Worm (Caenorhabditis elegans) whole organism, mixed stage, embryonic: Measurements from ENCODE around the gene srv-2.

Source experiments
- M03D4.4 ChIP-seq: sonication (generic microtip); optimal IDR thresholded peaks from 2 replicates; lab custom pipeline; 2017; ENCODE audit warnings: mild to moderate bottlenecking, missing genetic modification characterization, missing compliant biosample characterization
- bed-3 ChIP-seq: fragments of 200-800 bp; sonication (Bioruptor generic); optimal IDR thresholded peaks from 3 replicates; lab custom pipeline; 2018; ENCODE audit warnings: mild to moderate bottlenecking, missing genetic modification characterization, moderate library complexity, missing compliant biosample characterization
- blmp-1 ChIP-seq: fragments of 150-350 bp; optimal IDR thresholded peaks from 2 replicates; lab custom pipeline; 2014; ENCODE audit warnings: missing biosample characterization, missing genetic modification characterization
- ceh-39 ChIP-seq: fragments of 150-350 bp; optimal IDR thresholded peaks from 2 replicates; lab custom pipeline; 2014; ENCODE audit warnings: missing biosample characterization, missing genetic modification characterization
- ceh-43 ChIP-seq: fragments of 200-800 bp; sonication (Bioruptor generic); optimal IDR thresholded peaks from 2 replicates; lab custom pipeline; 2018; ENCODE audit warnings: mild to moderate bottlenecking, missing genetic modification characterization, moderate library complexity, missing compliant biosample characterization
- ceh-83 ChIP-seq: fragments of 200-800 bp; sonication (Bioruptor generic); optimal IDR thresholded peaks from 2 replicates; lab custom pipeline; 2018; ENCODE audit warnings: mild to moderate bottlenecking, missing genetic modification characterization, missing compliant biosample characterization
- ces-1 ChIP-seq: fragments of 150-350 bp; optimal IDR thresholded peaks from 2 replicates; lab custom pipeline; 2014; ENCODE audit warnings: missing biosample characterization, missing genetic modification reagents, missing genetic modification characterization
- cnd-1 ChIP-seq: fragments of 200-800 bp; sonication (Bioruptor generic); optimal IDR thresholded peaks from 2 replicates; lab custom pipeline; 2018; ENCODE audit warnings: mild to moderate bottlenecking, missing genetic modification characterization, missing compliant biosample characterization
- drap-1 ChIP-seq: fragments of 200-800 bp; sonication (Bioruptor generic); optimal IDR thresholded peaks from 3 replicates; lab custom pipeline; 2018; ENCODE audit warnings: mild to moderate bottlenecking, missing genetic modification characterization, missing compliant biosample characterization
- elt-1 ChIP-seq: sonication (generic microtip); optimal IDR thresholded peaks from 2 replicates; lab custom pipeline; 2017; ENCODE audit warnings: missing genetic modification characterization, mild to moderate bottlenecking, missing compliant biosample characterization, antibody characterized with exemption, moderate library complexity, borderline replicate concordance; ENCODE audit not compliant: insufficient read depth
- elt-3 ChIP-seq: fragments of 150-350 bp; optimal IDR thresholded peaks from 2 replicates; lab custom pipeline; 2014; ENCODE audit warnings: missing biosample characterization, missing genetic modification characterization
- flh-1 ChIP-seq: fragments of 200-800 bp; sonication (Bioruptor generic); optimal IDR thresholded peaks from 2 replicates; lab custom pipeline; 2018; ENCODE audit warnings: mild to moderate bottlenecking, missing genetic modification characterization, moderate library complexity, missing compliant biosample characterization
- ham-2 ChIP-seq: fragments of 200-800 bp; sonication (Bioruptor generic); optimal IDR thresholded peaks from 2 replicates; lab custom pipeline; 2018; ENCODE audit warnings: mild to moderate bottlenecking, missing genetic modification characterization, missing compliant biosample characterization
- hlh-1 ChIP-seq: fragments of 150-350 bp; optimal IDR thresholded peaks from 2 replicates; lab custom pipeline; 2014; ENCODE audit warnings: missing biosample characterization, missing genetic modification reagents, missing genetic modification characterization
- lin-13 ChIP-seq: fragments of 150-350 bp; optimal IDR thresholded peaks from 2 replicates; lab custom pipeline; 2014; ENCODE audit warnings: missing biosample characterization, missing genetic modification characterization
- lin-32 ChIP-seq: fragments of 200-800 bp; sonication (Bioruptor generic); optimal IDR thresholded peaks from 2 replicates; lab custom pipeline; 2018; ENCODE audit warnings: mild to moderate bottlenecking, missing genetic modification characterization, missing compliant biosample characterization
- lsy-2 ChIP-seq: fragments of 150-350 bp; optimal IDR thresholded peaks from 2 replicates; lab custom pipeline; 2014; ENCODE audit warnings: missing biosample characterization, missing genetic modification characterization
- mab-5 ChIP-seq: fragments of 150-350 bp; optimal IDR thresholded peaks from 2 replicates; lab custom pipeline; 2014; ENCODE audit warnings: missing biosample characterization, missing genetic modification characterization
- mep-1 ChIP-seq: fragments of 150-350 bp; optimal IDR thresholded peaks from 2 replicates; lab custom pipeline; 2017; ENCODE audit warnings: missing biosample characterization, missing genetic modification reagents, missing genetic modification characterization, inconsistent platforms
- mls-2 ChIP-seq: sonication (generic microtip); optimal IDR thresholded peaks from 2 replicates; lab custom pipeline; 2016; ENCODE audit warnings: mild to moderate bottlenecking, missing genetic modification characterization, moderate library complexity, missing compliant biosample characterization
- nhr-12 ChIP-seq: fragments of 150-350 bp; optimal IDR thresholded peaks from 2 replicates; lab custom pipeline; 2014; ENCODE audit warnings: missing biosample characterization, missing genetic modification characterization
- nhr-2 ChIP-seq: fragments of 150-350 bp; optimal IDR thresholded peaks from 2 replicates; lab custom pipeline; 2014; ENCODE audit warnings: missing biosample characterization, missing genetic modification characterization
- nhr-237 ChIP-seq: fragments of 150-350 bp; optimal IDR thresholded peaks from 2 replicates; lab custom pipeline; 2014; ENCODE audit warnings: missing biosample characterization, missing genetic modification characterization
- pha-4 ChIP-seq: fragments of 150-350 bp; optimal IDR thresholded peaks from 2 replicates; lab custom pipeline; 2018; ENCODE audit warnings: missing biosample characterization, missing genetic modification reagents, missing genetic modification characterization
- sem-2 ChIP-seq: fragments of 200-800 bp; sonication (Bioruptor generic); optimal IDR thresholded peaks from 2 replicates; lab custom pipeline; 2018; ENCODE audit warnings: mild to moderate bottlenecking, missing genetic modification characterization, missing compliant biosample characterization
- snpc-4 ChIP-seq: fragments of 150-350 bp; optimal IDR thresholded peaks from 2 replicates; lab custom pipeline; 2014; ENCODE audit warnings: missing biosample characterization, missing genetic modification characterization
- sptf-1 ChIP-seq: sonication (generic microtip); optimal IDR thresholded peaks from 2 replicates; lab custom pipeline; 2017; ENCODE audit warnings: mild to moderate bottlenecking, missing genetic modification characterization, moderate library complexity, missing compliant biosample characterization
- tbx-8 ChIP-seq: fragments of 200-800 bp; sonication (Bioruptor generic); optimal IDR thresholded peaks from 2 replicates; lab custom pipeline; 2018; ENCODE audit warnings: mild to moderate bottlenecking, missing genetic modification characterization, moderate library complexity, missing compliant biosample characterization
- unc-120 ChIP-seq: sonication (generic microtip); optimal IDR thresholded peaks from 2 replicates; lab custom pipeline; 2017; ENCODE audit warnings: missing genetic modification characterization, missing compliant biosample characterization; ENCODE audit not compliant: poor library complexity, severe bottlenecking
- unc-39 ChIP-seq: fragments of 150-350 bp; optimal IDR thresholded peaks from 2 replicates; lab custom pipeline; 2014; ENCODE audit warnings: missing biosample characterization, missing genetic modification characterization
- unc-62 ChIP-seq: fragments of 150-350 bp; optimal IDR thresholded peaks from 2 replicates; lab custom pipeline; 2014; ENCODE audit warnings: missing biosample characterization, missing genetic modification reagents, missing genetic modification characterization
- zip-8 ChIP-seq: fragments of 150-350 bp; optimal IDR thresholded peaks from 2 replicates; lab custom pipeline; 2014; ENCODE audit warnings: missing biosample characterization, missing genetic modification characterization
- ztf-11 ChIP-seq: fragments of 150-350 bp; optimal IDR thresholded peaks from 2 replicates; lab custom pipeline; 2014; ENCODE audit warnings: missing biosample characterization, missing genetic modification characterization

The srv-2 gene

ce11 chrII:10612743-10613142 lies 10.7 kb upstream of the srv-2 start, which contains the start of gene C14A4.12:
TSS of gene C14A4.12 (plus strand) at chrII:10613043.
- TF ChIP-seq pha-4 (tag; lab: Kevin White, UChicago) (peak; percentile 14), nhr-237 (no peak)

ce11 chrII:10608821-10609220 lies 6.7 kb upstream of the srv-2 start:
- TF ChIP-seq mep-1 (no peak), sem-2 (no peak), flh-1 (GFP tag; lab: Kevin White, UChicago) (no peak), ceh-83 (GFP tag; lab: Kevin White, UChicago) (no peak), ceh-39 (no peak), unc-62 (GFP tag; lab: Kevin White, UChicago) (no peak), tbx-8 (GFP tag; lab: Kevin White, UChicago) (no peak), ham-2 (GFP tag; lab: Kevin White, UChicago) (no peak), lsy-2 (tag; lab: Kevin White, UChicago) (no peak)
- TF ChIP-seq, all 35 proteins: peak for 0

- TF ChIP-seq pha-4 (tag; lab: Kevin White, UChicago): peak; percentile 25
- peak; percentile 81 for TF ChIP-seq blmp-1 (tag; lab: Kevin White, UChicago)
- peak; percentile 56 for TF ChIP-seq ces-1 (GFP tag; lab: Kevin White, UChicago)
- no peak for TF ChIP-seq nhr-237
- TF ChIP-seq, all 35 proteins: peak for 3
Measured at ce11 chrII:10607238-10607961, 5.3 kb upstream of the srv-2 start, which contains the start of gene ccm-3. TSS of gene ccm-3 (minus strand) at chrII:10607275.

DNA sequence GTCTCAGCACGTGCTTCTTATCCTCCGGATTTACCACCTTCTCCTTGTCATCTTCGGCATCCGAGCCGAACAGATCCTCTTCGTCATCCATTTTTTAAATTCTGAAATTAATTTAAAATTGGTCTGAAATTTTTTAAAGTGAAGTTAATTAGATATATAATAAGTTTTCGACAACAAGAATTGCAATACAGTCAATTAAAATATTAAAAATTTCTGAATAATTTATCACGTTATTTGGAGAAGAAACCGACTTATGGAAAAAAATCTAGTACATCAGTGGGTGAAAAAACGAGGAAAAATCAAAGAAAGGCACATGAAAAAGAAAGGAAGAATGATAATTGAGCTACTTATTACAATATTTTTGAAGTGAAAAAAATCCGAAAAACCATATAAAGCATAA lies 3.4 kb upstream of the srv-2 start, which contains the start of gene taf-13:
Gene taf-13 (minus strand): TSS at position 101 of the 400 bp plus-strand sequence.
- TF ChIP-seq lin-13 (no peak), flh-1 (GFP tag; lab: Kevin White, UChicago) (no peak), ceh-83 (GFP tag; lab: Kevin White, UChicago) (no peak), ztf-11 (tag; lab: Kevin White, UChicago) (no peak), unc-62 (GFP tag; lab: Kevin White, UChicago) (no peak), zip-8 (no peak), mab-5 (tag; lab: Kevin White, UChicago) (no peak), elt-1 (tag; lab: Kevin White, UChicago) (no peak), ham-2 (GFP tag; lab: Kevin White, UChicago) (no peak)
- TF ChIP-seq, all 35 proteins: peak for 0

- TF ChIP-seq ceh-43 (GFP tag; lab: Kevin White, UChicago) (no peak), drap-1 (GFP tag; lab: Kevin White, UChicago) (no peak), mab-5 (tag; lab: Kevin White, UChicago) (no peak), unc-120 (no peak), cnd-1 (tag; lab: Kevin White, UChicago) (no peak), lsy-2 (tag; lab: Kevin White, UChicago) (no peak), ces-1 (GFP tag; lab: Kevin White, UChicago) (no peak), M03D4.4 (no peak), zip-8 (no peak), unc-39 (tag; lab: Kevin White, UChicago) (no peak), nhr-237 (no peak)
Measured at ce11 chrII:10603560-10603959, 1.5 kb upstream of the srv-2 start.

DNA sequence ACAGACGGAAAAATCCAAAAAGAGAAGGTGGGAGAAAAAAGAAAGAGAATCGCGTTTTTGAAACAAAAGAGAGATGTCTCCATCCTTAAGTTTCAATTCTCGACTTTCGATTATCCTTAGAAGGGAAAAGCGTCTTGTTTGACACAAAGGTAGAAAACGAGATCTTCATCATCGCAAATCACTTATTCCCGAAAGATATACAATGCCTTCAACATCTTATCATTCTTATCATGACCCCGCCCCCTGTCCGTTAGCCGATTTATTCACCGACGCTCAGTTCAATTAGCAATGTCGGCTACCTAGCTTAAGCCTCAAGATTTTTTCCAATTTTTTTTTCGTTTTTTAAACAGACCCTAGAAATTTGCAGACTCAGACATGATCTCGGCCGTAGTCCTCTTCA lies 3.1 kb downstream of the srv-2 start, which contains the start of gene C14A4.9:
Gene C14A4.9 (plus strand): TSS at position 368 of the 400 bp plus-strand sequence.
- no peak for TF ChIP-seq nhr-237
- peak; percentile 79 for TF ChIP-seq elt-3 (tag; lab: Kevin White, UChicago)
- TF ChIP-seq, all 35 proteins: peak for 1

ce11 chrII:10598039-10598438 lies 4.0 kb downstream of the srv-2 start, which contains the start of gene C14A4.8:
TSS of gene C14A4.8 (minus strand) at chrII:10598139.
- no peak for TF ChIP-seq snpc-4
- TF ChIP-seq blmp-1 (tag; lab: Kevin White, UChicago): no peak
- no peak for TF ChIP-seq ceh-43 (GFP tag; lab: Kevin White, UChicago)
- no peak for TF ChIP-seq ces-1 (GFP tag; lab: Kevin White, UChicago)
- no peak for TF ChIP-seq bed-3 (GFP tag; lab: Kevin White, UChicago)
- no peak for TF ChIP-seq mls-2
- TF ChIP-seq sptf-1 (tag; lab: Kevin White, UChicago): no peak
- no peak for TF ChIP-seq ham-2 (GFP tag; lab: Kevin White, UChicago)
- TF ChIP-seq mab-5 (tag; lab: Kevin White, UChicago): no peak
- TF ChIP-seq drap-1 (GFP tag; lab: Kevin White, UChicago): no peak
- TF ChIP-seq unc-120: no peak
- no peak for TF ChIP-seq lin-32 (GFP tag; lab: Kevin White, UChicago)
- no peak for TF ChIP-seq lin-13
- no peak for TF ChIP-seq ztf-11 (tag; lab: Kevin White, UChicago)
- TF ChIP-seq nhr-12: no peak
- TF ChIP-seq hlh-1 (tag; lab: Kevin White, UChicago): no peak
- TF ChIP-seq nhr-2 (tag; lab: Kevin White, UChicago): no peak
- no peak for TF ChIP-seq unc-62 (GFP tag; lab: Kevin White, UChicago)
- TF ChIP-seq, all 35 proteins: peak for 0
